Worm (Caenorhabditis elegans): ENCODE results near the gene T10D4.19.
"Not testable (repeated sequence)": the region's sequence is repeated elsewhere in the genome, so short reads cannot be mapped to it uniquely, and the experiment has no call there.

- TF ChIP-seq F13C5.2 (tag; optimal IDR thresholded peaks at IDR 0.05); ceh-36 (tag; optimal IDR thresholded peaks at IDR 0.05); sea-1 (GFP tag; conservative IDR thresholded peaks at IDR 0.05); tbx-11 (GFP tag; IDR thresholded peaks at IDR 0.05); ets-7 (tag; optimal IDR thresholded peaks at IDR 0.05); ceh-13 (GFP tag; optimal IDR thresholded peaks at IDR 0.05); ama-1 (optimal IDR thresholded peaks at IDR 0.05); hnd-1 (tag; optimal IDR thresholded peaks at IDR 0.05); flt-1 (GFP tag; IDR thresholded peaks at IDR 0.05); B0310.2 (tag; optimal IDR thresholded peaks at IDR 0.05); pes-1 (GFP tag; IDR thresholded peaks at IDR 0.05); scrt-1 (GFP tag; IDR thresholded peaks at IDR 0.05); hmbx-1 (tag; optimal IDR thresholded peaks at IDR 0.05): not testable (repeated sequence)
Measured at ce11 chrII:3201242-3201641, 49.5 kb downstream of the T10D4.19 start, which contains the start of gene sri-48.

All from whole organism, early embryonic.